Worm (Caenorhabditis elegans) whole organism, L4 larva: Measurements from ENCODE around the gene Y38H6C.25.

Experiments used
- F49E8.2 ChIP-seq: sonication (generic microtip); optimal IDR thresholded peaks from 2 replicates; lab custom pipeline; 2016; ENCODE audit warnings: missing compliant biosample characterization, mild to moderate bottlenecking, missing genetic modification characterization, borderline replicate concordance
- aly-2 ChIP-seq: sonication (generic microtip); optimal IDR thresholded peaks from 2 replicates; lab custom pipeline; 2018; ENCODE audit warnings: missing biosample characterization, missing genetic modification characterization
- dpl-1 ChIP-seq: fragments of 150-350 bp; optimal IDR thresholded peaks from 2 replicates; lab custom pipeline; 2014; ENCODE audit warnings: missing biosample characterization, missing genetic modification reagents, missing genetic modification characterization
- lin-13 ChIP-seq: fragments of 150-350 bp; optimal IDR thresholded peaks from 2 replicates; lab custom pipeline; 2014; ENCODE audit warnings: missing biosample characterization, missing genetic modification reagents, missing genetic modification characterization
- nhr-11 ChIP-seq: fragments of 150-350 bp; optimal IDR thresholded peaks from 2 replicates; lab custom pipeline; 2014; ENCODE audit warnings: missing biosample characterization, missing genetic modification characterization
- nhr-25 ChIP-seq: sonication (generic microtip); optimal IDR thresholded peaks from 2 replicates; lab custom pipeline; 2017; ENCODE audit warnings: missing genetic modification characterization, mild to moderate bottlenecking, missing compliant biosample characterization, antibody characterized with exemption, moderate library complexity, borderline replicate concordance; ENCODE audit not compliant: insufficient read depth
- snpc-1.2 ChIP-seq: fragments of 200-800 bp; sonication (Bioruptor generic); IDR thresholded peaks from 2 replicates; pipeline ENCODE4 v1.3.6; 2022; ENCODE audit warnings: missing genetic modification reagents, missing genetic modification characterization, missing compliant biosample characterization
- unc-130 ChIP-seq: sonication (generic microtip); optimal IDR thresholded peaks from 2 replicates; lab custom pipeline; 2016; ENCODE audit warnings: missing genetic modification reagents, missing genetic modification characterization, missing compliant biosample characterization
- unc-39 ChIP-seq: sonication (generic microtip); optimal IDR thresholded peaks from 2 replicates; lab custom pipeline; 2017; ENCODE audit warnings: missing biosample characterization, missing genetic modification characterization
- unc-62 ChIP-seq, 3 experiments: fragments of 150-350 bp in 1 of 3; sonication (generic microtip); optimal IDR thresholded peaks in 2 of 3; peaks in 1 of 3; 1 replicate in 1 of 3; 2 replicates in 2 of 3; lab custom pipeline; 2014 to 2017; ENCODE audit warnings: missing biosample characterization in 3 of 3, missing genetic modification characterization in 3 of 3, missing genetic modification reagents in 3 of 3, missing genotype in 1 of 3
- zag-1 ChIP-seq: fragments of 150-350 bp; optimal IDR thresholded peaks from 2 replicates; lab custom pipeline; 2014; ENCODE audit warnings: missing biosample characterization, missing genetic modification characterization

DNA sequence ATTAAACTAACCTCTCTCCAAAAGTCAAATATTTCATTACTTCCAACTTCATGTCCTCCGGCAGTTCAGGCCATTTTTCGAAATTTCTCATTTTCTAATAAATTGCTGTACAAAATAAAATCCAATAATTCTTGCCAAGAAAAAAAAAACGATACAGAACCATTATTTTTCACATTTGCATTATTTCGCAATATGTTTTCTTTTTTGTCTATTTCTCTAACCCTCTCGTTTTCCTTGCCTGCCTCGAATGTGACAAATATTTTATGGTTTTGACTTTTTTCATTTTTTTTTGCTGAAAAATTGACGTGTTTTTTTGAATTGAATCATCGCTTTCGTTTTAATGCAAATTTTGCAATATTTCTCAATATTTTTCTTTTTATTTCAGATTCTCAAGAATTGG is 3.2 kb downstream of the Y38H6C.25 start, which contains the start of the genes Y38H6C.9 and fbxa-150:
- no peak for TF ChIP-seq aly-2 (tag; lab: Kevin White, UChicago)
- no peak for TF ChIP-seq nhr-25 (tag; lab: Kevin White, UChicago)
- no peak for TF ChIP-seq unc-62 (GFP tag; optimal IDR thresholded peaks at IDR 0.05 in 1 of 2; lab: Kevin White, UChicago)
- no peak for TF ChIP-seq unc-62 (tag; optimal IDR thresholded peaks at IDR 0.05; lab: Kevin White, UChicago)
- TF ChIP-seq zag-1 (tag; lab: Kevin White, UChicago) = no peak
- TF ChIP-seq unc-39 (tag; lab: Kevin White, UChicago) = no peak
- no peak for TF ChIP-seq snpc-1.2
- no peak for TF ChIP-seq F49E8.2 (tag; lab: Kevin White, UChicago)
- TF ChIP-seq lin-13 (GFP tag; lab: Kevin White, UChicago) = no peak
- no peak for TF ChIP-seq nhr-11 (tag; lab: Kevin White, UChicago)
- TF ChIP-seq dpl-1 = no peak
- no peak for TF ChIP-seq unc-130 (GFP tag; lab: Kevin White, UChicago)
